Fruit fly (Drosophila melanogaster): ENCODE data around the gene dtn.

DNA sequence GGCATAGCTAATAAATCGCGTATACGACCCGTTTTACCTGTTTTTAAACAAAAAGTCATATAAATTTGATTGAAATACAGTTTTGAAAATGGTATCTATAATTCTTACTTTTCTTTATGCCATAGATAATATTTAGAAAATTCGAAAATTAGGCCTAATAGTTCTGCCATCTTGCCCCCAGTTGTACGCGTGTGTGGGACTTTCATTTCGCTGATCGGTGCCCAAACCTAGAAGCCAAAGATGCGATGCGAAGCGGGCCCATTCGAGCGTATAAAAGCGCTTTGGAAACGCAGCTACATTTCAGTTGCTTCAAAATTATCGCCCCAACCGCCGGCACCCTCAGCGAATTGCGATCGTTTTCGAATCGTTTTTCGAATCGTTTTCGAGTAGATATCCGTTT, 11.6 kb downstream of the dtn start, which contains the start of gene CG14445:
- TF ChIP-seq psq (GFP tag; optimal IDR thresholded peaks at IDR 0.05), result no peak
- TF ChIP-seq sv (GFP tag; optimal IDR thresholded peaks at IDR 0.05), result no peak
- no peak for TF ChIP-seq CrebA (GFP tag; optimal IDR thresholded peaks at IDR 0.05; ENCODE audit: borderline replicate concordance)
- TF ChIP-seq tai (GFP tag; optimal IDR thresholded peaks at IDR 0.05), result no peak
